Worm (Caenorhabditis elegans) whole organism, mixed stage, embryonic: ENCODE results near the gene C02B8.1.

Source experiments
- bed-3 ChIP-seq: fragments of 200-800 bp; sonication (Bioruptor generic); optimal IDR thresholded peaks from 3 replicates; lab custom pipeline; 2018; ENCODE audit warnings: mild to moderate bottlenecking, missing genetic modification characterization, moderate library complexity, missing compliant biosample characterization
- ceh-43 ChIP-seq: fragments of 200-800 bp; sonication (Bioruptor generic); optimal IDR thresholded peaks from 2 replicates; lab custom pipeline; 2018; ENCODE audit warnings: mild to moderate bottlenecking, missing genetic modification characterization, moderate library complexity, missing compliant biosample characterization
- elt-3 ChIP-seq: fragments of 150-350 bp; optimal IDR thresholded peaks from 2 replicates; lab custom pipeline; 2014; ENCODE audit warnings: missing biosample characterization, missing genetic modification characterization
- ham-2 ChIP-seq: fragments of 200-800 bp; sonication (Bioruptor generic); optimal IDR thresholded peaks from 2 replicates; lab custom pipeline; 2018; ENCODE audit warnings: mild to moderate bottlenecking, missing genetic modification characterization, missing compliant biosample characterization
- lin-13 ChIP-seq: fragments of 150-350 bp; optimal IDR thresholded peaks from 2 replicates; lab custom pipeline; 2014; ENCODE audit warnings: missing biosample characterization, missing genetic modification characterization
- nhr-237 ChIP-seq: fragments of 150-350 bp; optimal IDR thresholded peaks from 2 replicates; lab custom pipeline; 2014; ENCODE audit warnings: missing biosample characterization, missing genetic modification characterization
- unc-39 ChIP-seq: fragments of 150-350 bp; optimal IDR thresholded peaks from 2 replicates; lab custom pipeline; 2014; ENCODE audit warnings: missing biosample characterization, missing genetic modification characterization
- unc-62 ChIP-seq: fragments of 150-350 bp; optimal IDR thresholded peaks from 2 replicates; lab custom pipeline; 2014; ENCODE audit warnings: missing biosample characterization, missing genetic modification reagents, missing genetic modification characterization

- peak; percentile 95 for TF ChIP-seq lin-13 (tag; lab: Kevin White, UChicago)
- no peak for TF ChIP-seq unc-39 (tag; lab: Kevin White, UChicago)
- TF ChIP-seq nhr-237 (tag; lab: Kevin White, UChicago) = no peak
- TF ChIP-seq ham-2 (GFP tag; lab: Kevin White, UChicago) = peak; percentile 60
- no peak for TF ChIP-seq bed-3 (GFP tag; lab: Kevin White, UChicago)
- peak; percentile 30 for TF ChIP-seq unc-62 (GFP tag; lab: Kevin White, UChicago)
- no peak for TF ChIP-seq ceh-43
- no peak for TF ChIP-seq elt-3
These were observed 9.6 kb downstream of the C02B8.1 start for ce11 chrX:8157132-8157531.
